Worm (Caenorhabditis elegans) whole organism, young adult: ENCODE measurements around the gene T10D4.6.

Experiments used
- B0035.1 ChIP-seq: sonication (generic microtip); optimal IDR thresholded peaks from 2 replicates; lab custom pipeline; 2016; ENCODE audit warnings: missing genetic modification characterization, mild to moderate bottlenecking, missing compliant biosample characterization, missing genotype, missing genetic modification reagents
- B0261.1 ChIP-seq: sonication (generic microtip); optimal IDR thresholded peaks from 2 replicates; lab custom pipeline; 2016; ENCODE audit warnings: mild to moderate bottlenecking, missing genetic modification characterization, moderate library complexity, missing compliant biosample characterization
- B0336.3 ChIP-seq: fragments of 200-800 bp; sonication (Bioruptor generic); IDR thresholded peaks from 2 replicates; pipeline ENCODE4 v1.3.6; 2022; ENCODE audit warnings: missing genetic modification characterization, missing compliant biosample characterization
- C06A6.2 ChIP-seq: fragments of 200-800 bp; sonication (Bioruptor generic); conservative IDR thresholded peaks from 2 replicates; pipeline ENCODE4 v1.3.6; 2022; ENCODE audit warnings: missing genetic modification characterization, missing compliant biosample characterization
- F33H1.4 ChIP-seq: fragments of 200-800 bp; sonication (Bioruptor generic); IDR thresholded peaks from 2 replicates; pipeline ENCODE4 v1.3.6; 2022; ENCODE audit warnings: missing genetic modification reagents, missing genetic modification characterization, missing compliant biosample characterization
- Y53G8AR.9 ChIP-seq: fragments of 200-800 bp; sonication (Bioruptor generic); conservative IDR thresholded peaks from 2 replicates; pipeline ENCODE4 v1.3.6; 2022; ENCODE audit warnings: missing genetic modification reagents, missing genetic modification characterization, missing compliant biosample characterization
- ama-1 ChIP-seq, 3 experiments: fragments of 150-350 bp in 1 of 3; sonication (generic microtip) in 2 of 3; optimal IDR thresholded peaks; 2 replicates each; lab custom pipeline; 2014 to 2018; ENCODE audit warnings: missing biosample characterization in 2 of 3, missing genetic modification characterization in 2 of 3, missing genetic modification reagents in 2 of 3
- him-1 ChIP-seq: sonication (generic microtip); optimal IDR thresholded peaks from 2 replicates; lab custom pipeline; 2016; ENCODE audit warnings: missing genotype, missing genetic modification reagents, missing genetic modification characterization, missing compliant biosample characterization
- hmg-1.2 ChIP-seq: fragments of 200-800 bp; sonication (Bioruptor generic); IDR thresholded peaks from 2 replicates; pipeline ENCODE4 v1.3.6; 2022; ENCODE audit warnings: missing genetic modification reagents, missing genetic modification characterization, missing compliant biosample characterization
- hsf-1 ChIP-seq: fragments of 200-800 bp; sonication (Bioruptor generic); IDR thresholded peaks from 2 replicates; pipeline ENCODE4 v1.3.6; 2022; ENCODE audit warnings: missing genetic modification reagents, missing genetic modification characterization, missing compliant biosample characterization
- xnd-1 ChIP-seq: sonication (generic microtip); optimal IDR thresholded peaks from 2 replicates; lab custom pipeline; 2016; ENCODE audit warnings: missing genotype, missing genetic modification reagents, missing genetic modification characterization, missing compliant biosample characterization

ce11 chrII:3093352-3093751 lies 25.8 kb upstream of the T10D4.6 start, which contains the start of gene srg-22:
- TF ChIP-seq F33H1.4 (GFP tag; lab: Robert Waterston, UW) = no peak
- no peak for TF ChIP-seq hsf-1
- TF ChIP-seq B0336.3 = no peak
- no peak for TF ChIP-seq C06A6.2 (GFP tag; lab: Robert Waterston, UW)
- no peak for TF ChIP-seq B0261.1 (tag; lab: Kevin White, UChicago)
- TF ChIP-seq Y53G8AR.9 (GFP tag; lab: Robert Waterston, UW) = no peak
- no peak for TF ChIP-seq him-1 (tag; lab: Kevin White, UChicago)
- no peak for TF ChIP-seq B0035.1 (tag; lab: Kevin White, UChicago)
- no peak for TF ChIP-seq xnd-1 (tag; lab: Kevin White, UChicago)
- no peak for TF ChIP-seq ama-1 (optimal IDR thresholded peaks at IDR 0.05; lab: Kevin White, UChicago)
- no peak for TF ChIP-seq ama-1 (GFP tag; optimal IDR thresholded peaks at IDR 0.05; lab: Kevin White, UChicago)
- no peak for TF ChIP-seq hmg-1.2 (GFP tag; lab: Robert Waterston, UW)
